Fruit fly (Drosophila melanogaster) whole organism, embryonic: ENCODE data around the gene CG15283.

Source experiments
- CG10147 ChIP-seq: fragments of 200-800 bp; sonication (Bioruptor generic); optimal IDR thresholded peaks from 2 replicates; lab custom pipeline; 2019; ENCODE audit warnings: missing biosample characterization, mild to moderate bottlenecking, missing genetic modification characterization, moderate library complexity
- CG2129 ChIP-seq: fragments of 200-800 bp; sonication (Bioruptor generic); IDR thresholded peaks from 2 replicates; pipeline ENCODE4 v1.3.6; 2022; ENCODE audit warnings: missing biosample characterization, missing genetic modification characterization; ENCODE audit not compliant: partially characterized antibody
- CG2199 ChIP-seq: fragments of 200-800 bp; sonication (Bioruptor generic); IDR thresholded peaks from 3 replicates; pipeline ENCODE4 v1.3.6; 2022; ENCODE audit warnings: missing biosample characterization, missing genetic modification characterization
- CG4328 ChIP-seq: fragments of 200-800 bp; sonication (Bioruptor generic); optimal IDR thresholded peaks from 3 replicates; lab custom pipeline; 2017; ENCODE audit warnings: missing biosample characterization, missing genetic modification reagents, missing genetic modification characterization
- Dad ChIP-seq: fragments of 200-800 bp; sonication (Bioruptor generic); optimal IDR thresholded peaks from 3 replicates; lab custom pipeline; 2016; ENCODE audit warnings: missing biosample characterization, missing genetic modification characterization
- Hr39 ChIP-seq: fragments of >200 bp; optimal IDR thresholded peaks from 2 replicates; lab custom pipeline; 2017
- Pdp1 ChIP-seq, 2 experiments: fragments of 200-800 bp; sonication (Bioruptor generic); optimal IDR thresholded peaks; 3 replicates each; lab custom pipeline; 2016; ENCODE audit warnings: missing biosample characterization in 2 of 2, missing genetic modification characterization in 2 of 2, mild to moderate bottlenecking in 1 of 2, moderate library complexity in 1 of 2
- ci ChIP-seq: fragments of 200-800 bp; sonication (Bioruptor generic); IDR thresholded peaks from 3 replicates; pipeline ENCODE4 v1.3.6; 2022; ENCODE audit warnings: missing biosample characterization, missing genetic modification characterization
- dan ChIP-seq: fragments of 200-800 bp; sonication (Bioruptor generic); IDR thresholded peaks from 2 replicates; pipeline ENCODE4 v1.3.6; 2022; ENCODE audit warnings: missing biosample characterization, missing genetic modification characterization
- fd64A ChIP-seq: fragments of 200-800 bp; sonication (Bioruptor generic); optimal IDR thresholded peaks from 3 replicates; lab custom pipeline; 2018; ENCODE audit warnings: missing biosample characterization, mild to moderate bottlenecking, missing genetic modification characterization
- her ChIP-seq: fragments of 200-800 bp; sonication (Bioruptor generic); optimal IDR thresholded peaks from 2 replicates; lab custom pipeline; 2016; ENCODE audit warnings: missing biosample characterization, missing genetic modification characterization
- psq ChIP-seq: fragments of 200-800 bp; sonication (Bioruptor generic); optimal IDR thresholded peaks from 2 replicates; lab custom pipeline; 2017; ENCODE audit warnings: missing biosample characterization, missing genetic modification characterization
- ranshi ChIP-seq: fragments of 200-800 bp; sonication (Bioruptor generic); IDR thresholded peaks from 2 replicates; pipeline ENCODE4 v1.3.6; 2022; ENCODE audit warnings: missing biosample characterization, missing genetic modification characterization

dm6 chr2L:14488083-14488482 is 37.4 kb upstream of the CG15283 start:
- peak; percentile 48; the same call in 1 of the 3 replicates for TF ChIP-seq ci
- no peak for TF ChIP-seq ranshi
- no peak for TF ChIP-seq Dad (GFP tag; lab: Kevin White, UChicago)
- TF ChIP-seq CG2199 (GFP tag; lab: Robert Waterston, UW): no peak
- no peak for TF ChIP-seq Hr39 (lab: Kevin White, UChicago)
- TF ChIP-seq Pdp1 (GFP tag; optimal IDR thresholded peaks at IDR 0.05; lab: Kevin White, UChicago): no peak
- TF ChIP-seq CG4328 (GFP tag; lab: Kevin White, UChicago): no peak
- no peak for TF ChIP-seq her (GFP tag; lab: Kevin White, UChicago)
- no peak for TF ChIP-seq CG10147 (GFP tag; lab: Kevin White, UChicago)
- no peak for TF ChIP-seq CG2129
- TF ChIP-seq dan: no peak
- TF ChIP-seq psq: no peak
- no peak for TF ChIP-seq fd64A
